Worm (Caenorhabditis elegans): ENCODE results near the gene F44E2.3.
A peak's percentile ranks its signal among the peaks of the same experiment; 100 is the strongest.

Gene F44E2.3

ce11 chrIII:8866038-8866437 is 36.9 kb upstream of the F44E2.3 start:
- no peak for TF ChIP-seq lin-40 (tag; optimal IDR thresholded peaks at IDR 0.05)
- TF ChIP-seq let-607 (tag; optimal IDR thresholded peaks at IDR 0.05), result peak in 1 of 2 experiments; percentile 0

DNA sequence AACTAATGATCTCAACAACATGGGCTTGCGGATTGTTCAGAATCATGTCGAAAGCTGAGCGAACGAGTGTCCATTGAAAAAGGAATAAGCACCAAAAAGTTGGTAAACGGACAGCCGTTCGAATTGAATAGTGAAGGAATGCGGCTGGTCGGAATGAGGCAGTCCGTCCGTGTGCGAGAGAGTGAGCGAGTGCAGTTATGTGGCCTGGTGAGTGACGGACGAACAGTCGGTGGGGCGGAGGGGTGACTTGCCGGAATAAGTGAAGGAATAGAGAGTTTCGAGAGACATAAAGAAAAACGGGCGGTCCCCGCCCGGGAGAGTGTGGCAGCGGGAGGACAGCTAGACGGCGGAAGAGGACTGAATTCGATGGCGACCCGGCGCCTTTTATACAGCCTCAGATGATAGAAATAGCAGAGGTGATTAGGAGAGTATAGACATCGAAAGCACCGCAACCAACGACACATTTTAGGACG is 36.2 kb upstream of the F44E2.3 start:
- TF ChIP-seq lag-1 (GFP tag; IDR thresholded peaks at IDR 0.05) (no peak), madf-8 (GFP tag; conservative IDR thresholded peaks at IDR 0.05) (no peak), nhr-179 (tag; optimal IDR thresholded peaks at IDR 0.05) (no peak), die-1 (tag; optimal IDR thresholded peaks at IDR 0.05) (no peak), egl-18 (GFP tag; IDR thresholded peaks at IDR 0.05) (no peak), Y53F4B.3 (GFP tag; IDR thresholded peaks at IDR 0.05) (no peak), B0019.2 (GFP tag; conservative IDR thresholded peaks at IDR 0.05) (no peak), bed-2 (GFP tag; IDR thresholded peaks at IDR 0.05) (no peak), mxl-1 (tag; optimal IDR thresholded peaks at IDR 0.05) (no peak), efl-1 (GFP tag; optimal IDR thresholded peaks at IDR 0.05) (no peak), pha-4 (tag; optimal IDR thresholded peaks at IDR 0.05) (peak; percentile 13), hlh-26 (GFP tag; conservative IDR thresholded peaks at IDR 0.05) (no peak), atf-7 (tag; optimal IDR thresholded peaks at IDR 0.05) (peak; percentile 83), ztf-25 (GFP tag; IDR thresholded peaks at IDR 0.05) (0 out of 2 replicates have a peak, but pooled peaks have one; percentile 45), mel-28 (tag; optimal IDR thresholded peaks at IDR 0.05; ENCODE audit: borderline replicate concordance) (no peak), lir-1 (GFP tag; conservative IDR thresholded peaks at IDR 0.05) (0 out of 2 replicates have a peak, but pooled peaks have one; percentile 19), C17E4.6 (GFP tag; IDR thresholded peaks at IDR 0.05) (no peak), cebp-2 (GFP tag; IDR thresholded peaks at IDR 0.05) (peak; percentile 73; the same call in 1 of the 2 replicates), xnd-1 (tag; optimal IDR thresholded peaks at IDR 0.05) (no peak), dpl-1 (GFP tag; optimal IDR thresholded peaks at IDR 0.05) (no peak), tlf-1 (GFP tag; optimal IDR thresholded peaks at IDR 0.05) (peak; percentile 69), bed-1 (GFP tag; IDR thresholded peaks at IDR 0.05) (peak; percentile 81; the same call in 1 of the 2 replicates), zfh-2 (GFP tag; conservative IDR thresholded peaks at IDR 0.05) (peak; percentile 98), Y67H2A.10 (GFP tag; conservative IDR thresholded peaks at IDR 0.05) (no peak), lsl-1 (GFP tag; optimal IDR thresholded peaks at IDR 0.05) (no peak), F52B5.7 (tag; optimal IDR thresholded peaks at IDR 0.05) (peak; percentile 55), F39B2.1 (GFP tag; IDR thresholded peaks at IDR 0.05) (no peak), F37B4.10 (GFP tag; IDR thresholded peaks at IDR 0.05) (0 out of 2 replicates have a peak, but pooled peaks have one; percentile 82), unc-62 (GFP tag; optimal IDR thresholded peaks at IDR 0.05) (no peak), madf-3 (GFP tag; IDR thresholded peaks at IDR 0.05) (0 out of 2 replicates have a peak, but pooled peaks have one; percentile 28), ztf-26 (tag; optimal IDR thresholded peaks at IDR 0.05) (peak; percentile 87), hlh-12 (tag; optimal IDR thresholded peaks at IDR 0.05) (no peak), Y79H2A.3 (GFP tag; conservative IDR thresholded peaks at IDR 0.05) (no peak), athp-1 (tag; optimal IDR thresholded peaks at IDR 0.05) (peak; percentile 75), gei-17 (GFP tag; optimal IDR thresholded peaks at IDR 0.05) (peak; percentile 74), somi-1 (GFP tag; optimal IDR thresholded peaks at IDR 0.05) (peak; percentile 86), B0035.1 (tag; optimal IDR thresholded peaks at IDR 0.05) (peak; percentile 16), F57C9.4 (tag; optimal IDR thresholded peaks at IDR 0.05) (no peak), ceh-79 (tag; optimal IDR thresholded peaks at IDR 0.05) (peak; percentile 41), lin-40 (tag; optimal IDR thresholded peaks at IDR 0.05) (peak; percentile 55), nfya-1 (tag; optimal IDR thresholded peaks at IDR 0.05; ENCODE audit: borderline replicate concordance, insufficient read depth) (no peak), ztf-28 (GFP tag; IDR thresholded peaks at IDR 0.05) (no peak), him-1 (tag; optimal IDR thresholded peaks at IDR 0.05) (no peak), rec-8 (tag; optimal IDR thresholded peaks at IDR 0.05) (no peak), F22D6.2 (tag; optimal IDR thresholded peaks at IDR 0.05) (peak; percentile 52), Y53G8AR.9 (GFP tag; conservative IDR thresholded peaks at IDR 0.05) (peak; percentile 83)
